Worm (Caenorhabditis elegans): ENCODE data around the gene mip-1.

ce11 chrIII:4826606-4827005, 33.7 kb downstream of the mip-1 start, which contains the start of gene F26A1.3:
- TF ChIP-seq pros-1 (tag; optimal IDR thresholded peaks at IDR 0.05) (no peak), madf-2 (tag; optimal IDR thresholded peaks at IDR 0.05) (no peak), ceh-22 (tag; optimal IDR thresholded peaks at IDR 0.05) (no peak), sox-4 (tag; optimal IDR thresholded peaks at IDR 0.05) (no peak)

All from whole organism, late embryonic.